Fruit fly (Drosophila melanogaster) whole organism, embryonic: Measurements from ENCODE around the gene Pka-C3.

Experiments used
- Adf1 ChIP-seq: fragments of 200-800 bp; sonication (Bioruptor generic); IDR thresholded peaks from 2 replicates; pipeline ENCODE4 v1.3.6; 2022; ENCODE audit warnings: missing biosample characterization, missing genetic modification characterization
- Aef1 ChIP-seq: fragments of 200-800 bp; sonication (Bioruptor generic); IDR thresholded peaks from 3 replicates; pipeline ENCODE4 v1.3.6; 2022; ENCODE audit warnings: missing biosample characterization, missing genetic modification characterization
- CG10267 ChIP-seq: fragments of 200-800 bp; sonication (Bioruptor generic); optimal IDR thresholded peaks from 2 replicates; lab custom pipeline; 2018; ENCODE audit warnings: missing biosample characterization, mild to moderate bottlenecking, missing genetic modification characterization, moderate library complexity
- CG12155 ChIP-seq: fragments of 200-800 bp; sonication (Bioruptor generic); optimal IDR thresholded peaks from 3 replicates; lab custom pipeline; 2016; ENCODE audit warnings: missing biosample characterization, missing genetic modification characterization
- CG12769 ChIP-seq: fragments of 200-800 bp; sonication (Bioruptor generic); optimal IDR thresholded peaks from 2 replicates; lab custom pipeline; 2019; ENCODE audit warnings: missing biosample characterization, mild to moderate bottlenecking, missing genetic modification characterization, moderate library complexity
- CG13296 ChIP-seq: fragments of 200-800 bp; sonication (Bioruptor generic); optimal IDR thresholded peaks from 3 replicates; lab custom pipeline; 2018; ENCODE audit warnings: missing biosample characterization, mild to moderate bottlenecking, missing genetic modification characterization
- CG15011 ChIP-seq: fragments of 200-800 bp; sonication (Bioruptor generic); optimal IDR thresholded peaks from 3 replicates; lab custom pipeline; 2018; ENCODE audit warnings: missing biosample characterization, mild to moderate bottlenecking, missing genetic modification characterization
- CG1529 ChIP-seq: fragments of 200-800 bp; sonication (Bioruptor generic); optimal IDR thresholded peaks from 3 replicates; lab custom pipeline; 2018; ENCODE audit warnings: missing biosample characterization, missing genetic modification characterization
- CG17186 ChIP-seq: fragments of 200-800 bp; sonication (Bioruptor generic); optimal IDR thresholded peaks from 3 replicates; lab custom pipeline; 2017; ENCODE audit warnings: missing biosample characterization, missing genetic modification reagents, missing genetic modification characterization
- CG17568 ChIP-seq: fragments of 200-800 bp; sonication (Bioruptor generic); optimal IDR thresholded peaks from 2 replicates; lab custom pipeline; 2018; ENCODE audit warnings: missing biosample characterization, mild to moderate bottlenecking, missing genetic modification characterization, moderate library complexity
- CG17802 ChIP-seq: fragments of 200-800 bp; sonication (Bioruptor generic); optimal IDR thresholded peaks from 2 replicates; lab custom pipeline; 2018; ENCODE audit warnings: missing biosample characterization, mild to moderate bottlenecking, missing genetic modification characterization, moderate library complexity
- CG18476 ChIP-seq: fragments of 200-800 bp; sonication (Bioruptor generic); optimal IDR thresholded peaks from 2 replicates; lab custom pipeline; 2016; ENCODE audit warnings: missing biosample characterization, mild to moderate bottlenecking, missing genetic modification characterization
- CG2202 ChIP-seq: fragments of 200-800 bp; sonication (Bioruptor generic); optimal IDR thresholded peaks from 2 replicates; lab custom pipeline; 2018; ENCODE audit warnings: missing biosample characterization, mild to moderate bottlenecking, missing genetic modification characterization
- CG30020 ChIP-seq: fragments of 200-800 bp; optimal IDR thresholded peaks from 2 replicates; lab custom pipeline; 2019; ENCODE audit warnings: missing biosample characterization, mild to moderate bottlenecking, missing genetic modification characterization, moderate library complexity
- CG3065 ChIP-seq: fragments of 200-800 bp; sonication (Bioruptor generic); optimal IDR thresholded peaks from 2 replicates; lab custom pipeline; 2016; ENCODE audit warnings: missing biosample characterization, missing genetic modification characterization
- CG31388 ChIP-seq: fragments of 200-800 bp; sonication (Bioruptor generic); optimal IDR thresholded peaks from 2 replicates; lab custom pipeline; 2016; ENCODE audit warnings: missing biosample characterization, missing genetic modification characterization
- CG32767 ChIP-seq: fragments of 200-800 bp; sonication (Bioruptor generic); IDR thresholded peaks from 2 replicates; pipeline ENCODE4 v1.3.6; 2022; ENCODE audit warnings: missing biosample characterization, missing genetic modification characterization
- CG7786 ChIP-seq: fragments of 200-800 bp; sonication (Bioruptor generic); optimal IDR thresholded peaks from 2 replicates; lab custom pipeline; 2016; ENCODE audit warnings: missing biosample characterization, missing genetic modification characterization
- Dll ChIP-seq: fragments of 200-800 bp; sonication (Bioruptor generic); IDR thresholded peaks from 4 replicates; pipeline ENCODE4 v1.3.6; 2022; ENCODE audit warnings: missing biosample characterization, missing genetic modification characterization; ENCODE audit not compliant: partially characterized antibody
- Elba2 ChIP-seq: fragments of 200-800 bp; sonication (Bioruptor generic); optimal IDR thresholded peaks from 3 replicates; lab custom pipeline; 2016; ENCODE audit warnings: missing biosample characterization, missing genetic modification characterization
- HLH4C ChIP-seq: fragments of 200-800 bp; sonication (Bioruptor generic); IDR thresholded peaks from 3 replicates; pipeline ENCODE4 v1.3.6; 2022; ENCODE audit warnings: missing biosample characterization, missing genetic modification characterization; ENCODE audit not compliant: partially characterized antibody
- HLHmδ ChIP-seq: fragments of 200-800 bp; sonication (Bioruptor generic); optimal IDR thresholded peaks from 2 replicates; lab custom pipeline; 2018; ENCODE audit warnings: missing biosample characterization, mild to moderate bottlenecking, missing genetic modification characterization, moderate library complexity
- Hand ChIP-seq: fragments of 200-800 bp; sonication (Bioruptor generic); optimal IDR thresholded peaks from 2 replicates; lab custom pipeline; 2017; ENCODE audit warnings: mild to moderate bottlenecking, missing biosample characterization, missing genetic modification reagents, missing genetic modification characterization
- Lhr ChIP-seq: fragments of 200-800 bp; sonication (Bioruptor generic); optimal IDR thresholded peaks from 3 replicates; lab custom pipeline; 2017; ENCODE audit warnings: mild to moderate bottlenecking, missing biosample characterization, missing genetic modification reagents, missing genetic modification characterization
- Lim3 ChIP-seq: fragments of 200-800 bp; sonication (Bioruptor generic); IDR thresholded peaks from 2 replicates; pipeline ENCODE4 v1.3.6; 2022; ENCODE audit warnings: missing biosample characterization, missing genetic modification characterization
- Med ChIP-seq: fragments of 200-800 bp; sonication (Bioruptor generic); peaks from one replicate; lab custom pipeline; 2016; ENCODE audit warnings: missing biosample characterization, missing genetic modification characterization, mild to moderate bottlenecking, inconsistent platforms, moderate library complexity
- Mes4 ChIP-seq: fragments of 200-800 bp; sonication (Bioruptor generic); optimal IDR thresholded peaks from 2 replicates; lab custom pipeline; 2016; ENCODE audit warnings: missing biosample characterization, missing genetic modification characterization
- NC2β ChIP-seq: fragments of 200-800 bp; sonication (Bioruptor generic); optimal IDR thresholded peaks from 2 replicates; lab custom pipeline; 2016; ENCODE audit warnings: missing biosample characterization, missing genetic modification characterization
- Nf-YA ChIP-seq: fragments of 200-800 bp; sonication (Bioruptor generic); IDR thresholded peaks from 2 replicates; pipeline ENCODE4 v1.3.6; 2022; ENCODE audit warnings: missing biosample characterization, missing genetic modification characterization
- Stat92E ChIP-seq, 3 experiments: fragments of >200 bp in 2 of 3; fragments of 200-800 bp in 1 of 3; sonication (Bioruptor generic) in 1 of 3; optimal IDR thresholded peaks; 2 replicates each; lab custom pipeline; 2017 to 2019; ENCODE audit warnings: missing biosample characterization in 3 of 3, missing genetic modification characterization in 3 of 3, mild to moderate bottlenecking in 1 of 3, moderate library complexity in 1 of 3
- amos ChIP-seq: fragments of 200-800 bp; sonication (Bioruptor generic); IDR thresholded peaks from 2 replicates; pipeline ENCODE4 v1.3.6; 2022; ENCODE audit warnings: missing biosample characterization, missing genetic modification characterization; ENCODE audit not compliant: partially characterized antibody
- cad ChIP-seq: fragments of >200 bp; optimal IDR thresholded peaks from 2 replicates; lab custom pipeline; 2017; ENCODE audit warnings: missing biosample characterization, missing genetic modification characterization
- dmrt11E ChIP-seq: fragments of 200-800 bp; sonication (Bioruptor generic); optimal IDR thresholded peaks from 3 replicates; lab custom pipeline; 2018; ENCODE audit warnings: missing biosample characterization, mild to moderate bottlenecking, missing genetic modification characterization, moderate library complexity
- dmrt99B ChIP-seq: fragments of 200-800 bp; sonication (Bioruptor generic); optimal IDR thresholded peaks from 2 replicates; lab custom pipeline; 2018; ENCODE audit warnings: missing biosample characterization, mild to moderate bottlenecking, missing genetic modification characterization, moderate library complexity
- fd102C ChIP-seq: fragments of 200-800 bp; sonication (Bioruptor generic); optimal IDR thresholded peaks from 2 replicates; lab custom pipeline; 2018; ENCODE audit warnings: missing biosample characterization, mild to moderate bottlenecking, missing genetic modification characterization, moderate library complexity
- gcm2 ChIP-seq: fragments of 200-800 bp; sonication (Bioruptor generic); optimal IDR thresholded peaks from 2 replicates; lab custom pipeline; 2016; ENCODE audit warnings: missing biosample characterization, missing genetic modification characterization
- hbn ChIP-seq: fragments of 200-800 bp; sonication (Bioruptor generic); IDR thresholded peaks from 2 replicates; pipeline ENCODE4 v1.3.6; 2022; ENCODE audit warnings: missing biosample characterization, missing genetic modification characterization; ENCODE audit not compliant: partially characterized antibody
- jigr1 ChIP-seq: fragments of 200-800 bp; sonication (Bioruptor generic); IDR thresholded peaks from 3 replicates; pipeline ENCODE4 v1.3.6; 2022; ENCODE audit warnings: missing biosample characterization, missing genetic modification characterization
- lmd ChIP-seq: fragments of 200-800 bp; sonication (Bioruptor generic); IDR thresholded peaks from 2 replicates; pipeline ENCODE4 v1.3.6; 2022; ENCODE audit warnings: missing biosample characterization, missing genetic modification characterization
- nom ChIP-seq: fragments of 200-800 bp; sonication (Bioruptor generic); optimal IDR thresholded peaks from 2 replicates; lab custom pipeline; 2017; ENCODE audit warnings: missing biosample characterization, missing genetic modification characterization, mild to moderate bottlenecking, moderate library complexity, missing genetic modification reagents
- pan ChIP-seq, 4 experiments: fragments of >200 bp in 3 of 4; fragments of 200-800 bp in 1 of 4; sonication (Bioruptor generic) in 1 of 4; optimal IDR thresholded peaks in 3 of 4; IDR thresholded peaks in 1 of 4; 2 replicates each; pipeline versions ENCODE4 v1.3.6 to Lab custom; 2017 to 2022; ENCODE audit warnings: missing biosample characterization in 2 of 4, missing genetic modification characterization in 2 of 4, mixed read lengths in 1 of 4
- pb ChIP-seq: fragments of 200-800 bp; sonication (Bioruptor generic); optimal IDR thresholded peaks from 3 replicates; lab custom pipeline; 2016; ENCODE audit warnings: missing biosample characterization, missing genetic modification characterization
- stc ChIP-seq: fragments of 200-800 bp; sonication (Bioruptor generic); IDR thresholded peaks from 2 replicates; pipeline ENCODE4 v1.3.6; 2022; ENCODE audit warnings: missing biosample characterization, missing genetic modification characterization
- tup ChIP-seq: fragments of 200-800 bp; sonication (Bioruptor generic); optimal IDR thresholded peaks from 2 replicates; lab custom pipeline; 2016; ENCODE audit warnings: missing biosample characterization, mild to moderate bottlenecking, missing genetic modification characterization, moderate library complexity
- unpg ChIP-seq: fragments of 200-800 bp; sonication (Bioruptor generic); optimal IDR thresholded peaks from 3 replicates; lab custom pipeline; 2018; ENCODE audit warnings: missing biosample characterization, mild to moderate bottlenecking, missing genetic modification characterization, moderate library complexity
- wdn ChIP-seq: fragments of 200-800 bp; sonication (Bioruptor generic); IDR thresholded peaks from 2 replicates; pipeline ENCODE4 v1.3.6; 2022; ENCODE audit warnings: missing biosample characterization, missing genetic modification characterization
- yki ChIP-seq: fragments of >200 bp; optimal IDR thresholded peaks from 3 replicates; lab custom pipeline; 2018
- zfh1 ChIP-seq: fragments of 200-800 bp; sonication (Bioruptor generic); IDR thresholded peaks from 3 replicates; pipeline ENCODE4 v1.3.6; 2022; ENCODE audit warnings: missing biosample characterization, missing genetic modification characterization

Gene Pka-C3

dm6 chr3L:15967588-15968500 is 13.2 kb upstream of the Pka-C3 start, which contains the start of the genes Brr2 and CG10516 (continued):
- TF ChIP-seq tup (GFP tag; lab: Kevin White, UChicago) (no peak), CG15011 (no peak), dmrt99B (no peak), pb (no peak), HLHmδ (GFP tag; lab: Kevin White, UChicago) (no peak), wdn (GFP tag; lab: Robert Waterston, UW) (no peak), pan (optimal IDR thresholded peaks at IDR 0.05; lab: Kevin White, UChicago) (no peak), pan (GFP tag; optimal IDR thresholded peaks at IDR 0.05 in 1 of 2, IDR thresholded peaks at IDR 0.05 in 1 of 2) (no peak), Elba2 (GFP tag; lab: Kevin White, UChicago) (no peak), Aef1 (GFP tag; lab: Robert Waterston, UW) (no peak), CG3065 (GFP tag; lab: Kevin White, UChicago) (no peak), CG32767 (GFP tag; lab: Robert Waterston, UW) (no peak), CG17802 (tag; lab: Kevin White, UChicago) (no peak), Adf1 (GFP tag; lab: Robert Waterston, UW) (peak; percentile 97), unpg (GFP tag; lab: Kevin White, UChicago) (no peak), Lhr (peak; percentile 79), cad (GFP tag; lab: Kevin White, UChicago) (no peak), zfh1 (GFP tag; lab: Robert Waterston, UW) (no peak), CG30020 (peak; percentile 57), CG17568 (GFP tag; lab: Kevin White, UChicago) (no peak), Mes4 (GFP tag; lab: Kevin White, UChicago) (no peak), Nf-YA (GFP tag; lab: Robert Waterston, UW) (no peak), Hand (GFP tag; lab: Kevin White, UChicago) (no peak), Med (peak; percentile 86), gcm2 (GFP tag; lab: Kevin White, UChicago) (no peak), yki (lab: Kevin White, UChicago) (no peak), Dll (peak; percentile 51; the same call in 2 of the 4 replicates), Stat92E (GFP tag; optimal IDR thresholded peaks at IDR 0.05; lab: Kevin White, UChicago) (peak in 1 of 3 experiments; percentile 63), CG1529 (GFP tag; lab: Kevin White, UChicago) (no peak), lmd (GFP tag; lab: Robert Waterston, UW) (no peak), HLH4C (GFP tag; lab: Robert Waterston, UW) (0 out of 3 replicates have a peak, but pooled peaks have one; percentile 37), CG2202 (no peak), Lim3 (no peak), CG12769 (no peak), jigr1 (GFP tag; lab: Robert Waterston, UW) (no peak), CG18476 (GFP tag; lab: Kevin White, UChicago) (no peak), CG17186 (GFP tag; lab: Kevin White, UChicago) (peak; percentile 81)
- TF ChIP-seq, all 482 proteins: peak for 106

- TF ChIP-seq nom (GFP tag; lab: Kevin White, UChicago), result peak; percentile 39
- TF ChIP-seq cad (GFP tag; lab: Kevin White, UChicago), result no peak
- no peak for TF ChIP-seq CG7786 (GFP tag; lab: Kevin White, UChicago)
- TF ChIP-seq Elba2 (GFP tag; lab: Kevin White, UChicago), result no peak
- no peak for TF ChIP-seq CG13296 (GFP tag; lab: Kevin White, UChicago)
- no peak for TF ChIP-seq CG31388 (GFP tag; lab: Kevin White, UChicago)
- no peak for TF ChIP-seq NC2β
- TF ChIP-seq CG12155, result no peak
- TF ChIP-seq hbn, result no peak
- no peak for TF ChIP-seq fd102C (GFP tag; lab: Kevin White, UChicago)
- TF ChIP-seq dmrt11E, result no peak
- TF ChIP-seq amos (GFP tag; lab: Robert Waterston, UW), result no peak
- TF ChIP-seq CG10267, result no peak
- no peak for TF ChIP-seq stc (GFP tag; lab: Robert Waterston, UW)
Measured at dm6 chr3L:15958612-15959315, 4.2 kb upstream of the Pka-C3 start, which contains the start of gene CG17032. Gene CG17032, plus strand, starts transcription at chr3L:15958843.
